Worm (Caenorhabditis elegans) whole organism, midembryonic: ENCODE data around the gene T04H1.5.

Experiments used
- T22C8.4 ChIP-seq: fragments of 200-800 bp; sonication (Bioruptor generic); IDR thresholded peaks from 2 replicates; pipeline ENCODE4 v1.3.6; 2022; ENCODE audit warnings: missing genetic modification characterization, missing compliant biosample characterization
- cog-1 ChIP-seq: sonication (generic microtip); optimal IDR thresholded peaks from 2 replicates; lab custom pipeline; 2016; ENCODE audit warnings: missing genetic modification characterization, missing compliant biosample characterization
- flt-1 ChIP-seq: fragments of 200-800 bp; sonication (Bioruptor generic); IDR thresholded peaks from 2 replicates; pipeline ENCODE4 v1.3.6; 2022; ENCODE audit warnings: missing genetic modification characterization, missing compliant biosample characterization
- klf-2 ChIP-seq: fragments of 200-800 bp; sonication (Bioruptor generic); conservative IDR thresholded peaks from 2 replicates; pipeline ENCODE4 v1.3.6; 2022; ENCODE audit warnings: missing genetic modification reagents, missing genetic modification characterization, missing compliant biosample characterization
- med-1 ChIP-seq: sonication (generic microtip); optimal IDR thresholded peaks from 2 replicates; lab custom pipeline; 2017; ENCODE audit warnings: missing genetic modification characterization, mild to moderate bottlenecking, missing compliant biosample characterization, antibody characterized with exemption, missing genetic modification reagents; ENCODE audit not compliant: insufficient read depth
- ref-1 ChIP-seq: fragments of 200-800 bp; sonication (Bioruptor generic); conservative IDR thresholded peaks from 2 replicates; pipeline ENCODE4 v1.3.6; 2022; ENCODE audit warnings: missing genetic modification reagents, missing genetic modification characterization, missing compliant biosample characterization
- tab-1 ChIP-seq: fragments of 200-800 bp; sonication (Bioruptor generic); IDR thresholded peaks from 2 replicates; pipeline ENCODE4 v1.3.6; 2022; ENCODE audit warnings: missing genetic modification characterization, missing compliant biosample characterization
- ztf-23 ChIP-seq: fragments of 200-800 bp; sonication (Bioruptor generic); IDR thresholded peaks from 2 replicates; pipeline ENCODE4 v1.3.6; 2022; ENCODE audit warnings: missing genetic modification reagents, missing genetic modification characterization, missing compliant biosample characterization
- ztf-29 ChIP-seq: fragments of 200-800 bp; sonication (Bioruptor generic); IDR thresholded peaks from 2 replicates; pipeline ENCODE4 v1.3.6; 2022; ENCODE audit warnings: missing genetic modification reagents, missing genetic modification characterization, missing compliant biosample characterization

The T04H1.5 gene

DNA sequence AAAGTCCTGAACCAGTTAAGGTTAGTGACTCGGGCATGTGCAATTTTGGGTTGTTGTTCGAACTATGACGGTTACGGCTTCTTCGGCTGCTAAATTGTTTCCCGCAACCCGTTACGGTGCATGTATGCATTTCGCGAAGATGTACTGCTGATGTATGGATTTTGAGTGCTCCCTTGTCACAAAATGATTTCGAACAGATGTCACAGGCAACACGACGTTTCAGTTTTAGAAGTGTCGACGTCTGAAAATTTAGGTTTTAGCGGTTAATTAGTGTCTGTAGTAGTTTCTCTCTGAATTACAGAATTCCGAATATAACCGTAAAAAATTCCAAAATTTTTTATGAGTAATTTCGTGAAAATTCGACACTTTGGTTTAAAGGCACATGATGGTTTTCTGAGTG lies 24.6 kb downstream of the T04H1.5 start:
- no peak for TF ChIP-seq T22C8.4
- TF ChIP-seq med-1 (GFP tag; lab: Kevin White, UChicago) = no peak
- no peak for TF ChIP-seq ztf-29 (GFP tag; lab: Robert Waterston, UW)
- TF ChIP-seq flt-1 (GFP tag; lab: Robert Waterston, UW) = no peak

DNA sequence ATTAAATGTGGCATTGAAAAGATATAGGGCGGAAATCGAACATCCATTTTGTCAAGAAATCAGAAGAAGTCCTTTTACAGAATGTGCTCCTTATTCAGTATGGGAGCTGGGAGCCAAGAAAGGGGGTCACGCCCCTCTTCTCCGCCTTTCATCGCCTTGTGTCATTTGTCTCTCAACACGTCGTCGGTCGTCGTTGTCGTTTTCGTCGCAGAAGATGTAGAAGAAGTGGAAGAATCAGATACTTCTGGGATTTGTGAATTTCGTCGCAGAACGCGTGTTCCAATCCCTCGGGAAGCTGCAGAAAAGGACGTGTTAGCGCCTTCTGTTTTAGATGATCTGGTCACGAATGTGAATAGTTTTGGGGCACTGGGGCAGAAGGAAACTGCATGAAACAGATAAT lies 25.8 kb downstream of the T04H1.5 start, which contains the start of gene bnc-1:
bnc-1 (minus strand) TSS at position 101 of the 400 bp plus-strand sequence.
- TF ChIP-seq ref-1 (GFP tag; lab: Robert Waterston, UW) = no peak
- no peak for TF ChIP-seq klf-2
- TF ChIP-seq flt-1 (GFP tag; lab: Robert Waterston, UW) = no peak
- TF ChIP-seq med-1 (GFP tag; lab: Kevin White, UChicago) = no peak
- no peak for TF ChIP-seq tab-1 (GFP tag; lab: Robert Waterston, UW)
- TF ChIP-seq ztf-23 = no peak
- TF ChIP-seq T22C8.4 = no peak
- TF ChIP-seq ztf-29 (GFP tag; lab: Robert Waterston, UW) = no peak
- TF ChIP-seq cog-1 (tag; lab: Kevin White, UChicago) = no peak

DNA sequence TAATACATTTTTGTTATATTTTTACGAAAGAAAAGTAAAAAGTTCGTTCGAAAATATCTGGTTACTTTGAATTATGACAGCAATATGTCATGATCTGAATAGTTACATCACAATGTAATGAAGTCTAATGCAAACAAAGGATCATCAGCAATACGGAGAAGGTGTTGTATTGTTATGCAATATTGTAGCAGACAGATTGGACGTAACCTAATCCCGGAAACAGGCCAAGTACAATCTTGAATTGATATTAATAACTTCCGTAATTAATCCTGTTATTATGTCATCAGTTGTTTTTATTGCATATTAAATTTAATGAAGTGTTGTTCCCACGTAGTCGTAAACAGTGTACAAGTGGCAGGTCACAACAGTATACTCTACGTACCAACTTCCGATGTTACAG lies 30.4 kb downstream of the T04H1.5 start:
- TF ChIP-seq ztf-29 (GFP tag; lab: Robert Waterston, UW) = no peak

DNA sequence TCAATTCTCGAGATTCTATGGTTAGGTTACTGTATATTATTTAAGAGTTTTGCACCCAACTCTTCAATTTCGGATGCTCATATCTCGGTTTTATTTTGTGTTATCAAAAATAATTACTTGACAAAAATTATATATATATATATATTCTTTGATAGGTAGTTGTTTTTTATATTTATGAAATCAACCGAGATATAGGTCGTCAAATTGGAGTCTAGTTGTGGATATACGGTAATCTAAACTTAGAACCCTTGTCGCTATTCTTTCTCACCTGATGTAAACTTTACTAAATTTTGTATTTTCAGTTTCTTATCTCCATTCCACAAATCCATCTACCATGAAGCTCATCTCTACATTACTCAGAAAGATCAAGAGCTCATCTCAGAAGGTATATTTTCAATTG lies 32.0 kb downstream of the T04H1.5 start, which contains the start of gene F55C5.10:
F55C5.10 (plus strand) TSS at position 301 of the 400 bp plus-strand sequence.
- no peak for TF ChIP-seq ztf-23
- no peak for TF ChIP-seq T22C8.4

DNA sequence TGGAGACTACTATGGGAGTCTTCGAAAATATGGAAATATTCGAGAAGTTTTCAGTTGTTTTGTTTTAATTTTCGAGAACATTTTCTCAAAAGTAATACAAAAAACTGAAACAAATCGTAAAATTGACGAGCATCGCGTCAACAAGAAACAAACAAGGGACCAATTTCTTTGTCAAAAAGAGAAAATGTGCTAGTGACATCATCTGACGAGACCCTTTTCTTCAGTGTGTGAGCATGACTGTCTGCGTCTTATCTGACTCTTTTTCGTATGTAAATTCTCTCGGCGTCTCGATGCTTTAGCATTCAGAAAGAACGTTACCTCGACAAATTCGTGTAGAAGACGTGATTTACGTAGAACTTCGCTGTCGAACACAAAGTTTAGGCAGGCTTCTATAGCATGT lies 36.5 kb downstream of the T04H1.5 start:
- TF ChIP-seq ztf-29 (GFP tag; lab: Robert Waterston, UW) (no peak), ref-1 (GFP tag; lab: Robert Waterston, UW) (no peak), flt-1 (GFP tag; lab: Robert Waterston, UW) (no peak), ztf-23 (no peak), T22C8.4 (no peak)

DNA sequence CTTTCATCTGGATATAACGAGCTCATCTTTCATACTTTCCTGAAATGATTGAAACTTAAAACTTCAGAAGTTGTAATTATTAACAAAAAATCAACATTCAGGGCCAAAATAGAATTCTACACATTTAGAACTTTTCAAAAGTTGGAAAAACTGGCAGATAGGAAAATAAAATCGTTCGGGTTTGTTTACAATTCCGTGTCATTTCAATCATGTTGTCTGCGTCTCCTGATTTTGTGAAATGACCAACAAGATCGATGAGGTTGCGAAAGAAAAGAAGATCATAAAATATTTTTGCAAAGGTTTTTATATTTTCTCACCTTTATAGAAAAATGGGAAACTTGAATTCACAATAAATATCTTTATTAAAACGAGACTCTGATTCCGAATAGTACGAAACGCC lies 37.4 kb downstream of the T04H1.5 start, which contains the start of gene rskd-1:
rskd-1 (minus strand) TSS at position 39 of the 400 bp plus-strand sequence.
- TF ChIP-seq ztf-23 (no peak), ztf-29 (GFP tag; lab: Robert Waterston, UW) (no peak), med-1 (GFP tag; lab: Kevin White, UChicago) (no peak), klf-2 (no peak), ref-1 (GFP tag; lab: Robert Waterston, UW) (no peak), cog-1 (tag; lab: Kevin White, UChicago) (no peak)

DNA sequence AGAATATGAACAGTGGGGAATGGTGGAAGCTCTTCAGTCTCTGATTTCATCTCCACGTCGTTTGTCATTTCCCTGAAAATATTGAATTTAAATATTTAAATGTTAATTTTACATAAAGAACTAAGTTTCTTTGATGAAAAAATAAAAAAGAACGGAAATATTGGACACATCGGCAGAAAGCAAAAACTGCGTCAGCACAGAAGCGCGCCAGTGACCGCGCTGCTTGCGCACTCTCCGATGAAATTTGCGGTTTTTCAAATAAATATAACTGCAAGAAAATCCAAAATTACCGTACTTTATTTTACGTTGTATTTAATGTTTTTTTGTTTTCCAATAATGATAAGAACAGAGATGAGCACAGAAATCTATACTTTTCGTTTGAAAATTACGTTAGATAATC lies 40.4 kb downstream of the T04H1.5 start, which contains the start of the genes srpa-68 and srh-16:
srpa-68 (minus strand) TSS at position 72 of the 400 bp plus-strand sequence.
srh-16 (plus strand) TSS at position 275 of the 400 bp plus-strand sequence.
- no peak for TF ChIP-seq T22C8.4
- TF ChIP-seq klf-2 = 0 out of 2 replicates have a peak, but pooled peaks have one; percentile 48
- peak; percentile 49 for TF ChIP-seq med-1 (GFP tag; lab: Kevin White, UChicago)
- peak; percentile 79 for TF ChIP-seq cog-1 (tag; lab: Kevin White, UChicago)
- TF ChIP-seq ztf-29 (GFP tag; lab: Robert Waterston, UW) = 0 out of 2 replicates have a peak, but pooled peaks have one; percentile 19
- no peak for TF ChIP-seq ref-1 (GFP tag; lab: Robert Waterston, UW)
- peak; percentile 67; the same call in 1 of the 2 replicates for TF ChIP-seq tab-1 (GFP tag; lab: Robert Waterston, UW)
- peak; percentile 87 for TF ChIP-seq flt-1 (GFP tag; lab: Robert Waterston, UW)
- peak; percentile 83 for TF ChIP-seq ztf-23

DNA sequence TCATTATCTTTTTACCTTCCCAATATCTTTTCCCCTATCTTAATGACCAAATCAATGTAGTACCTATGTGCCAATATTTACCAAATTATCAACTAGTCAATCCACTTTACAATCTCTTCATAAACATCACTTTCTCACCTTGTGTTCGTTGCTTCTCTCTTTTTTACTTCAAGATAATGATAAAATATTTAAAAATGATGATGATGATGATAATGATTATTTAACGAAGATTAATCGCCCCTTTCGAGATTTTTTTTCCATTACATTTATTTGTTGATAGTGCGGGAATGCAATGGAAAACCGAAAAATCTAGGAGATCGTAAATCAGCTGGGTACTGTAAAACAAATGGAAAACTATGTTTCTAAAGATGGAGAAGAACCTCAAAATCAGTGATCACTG lies 43.0 kb downstream of the T04H1.5 start:
- TF ChIP-seq T22C8.4 = no peak
- no peak for TF ChIP-seq tab-1 (GFP tag; lab: Robert Waterston, UW)
- TF ChIP-seq med-1 (GFP tag; lab: Kevin White, UChicago) = no peak
- TF ChIP-seq flt-1 (GFP tag; lab: Robert Waterston, UW) = no peak
- no peak for TF ChIP-seq ztf-23
- no peak for TF ChIP-seq ref-1 (GFP tag; lab: Robert Waterston, UW)
- TF ChIP-seq klf-2 = no peak
- TF ChIP-seq ztf-29 (GFP tag; lab: Robert Waterston, UW) = no peak
- no peak for TF ChIP-seq cog-1 (tag; lab: Kevin White, UChicago)

DNA sequence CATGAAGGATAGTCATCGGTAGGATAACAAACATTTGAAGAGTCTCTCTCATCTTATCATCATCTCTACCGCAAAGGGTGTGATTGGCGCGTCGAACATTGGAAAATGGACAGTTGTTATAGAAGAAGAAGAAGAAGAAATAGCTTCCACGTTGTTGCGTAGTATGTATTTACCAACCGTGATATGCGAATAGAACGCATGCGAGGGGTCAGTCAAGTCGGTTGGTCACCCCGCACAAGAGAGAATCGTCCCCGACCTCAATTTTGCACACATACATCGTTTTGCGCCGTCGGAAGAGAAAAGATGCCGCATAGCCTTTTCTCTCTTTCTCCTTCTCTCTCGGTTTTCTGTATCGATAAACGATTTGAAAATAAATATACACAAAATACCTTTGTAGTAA lies 43.9 kb downstream of the T04H1.5 start:
- TF ChIP-seq cog-1 (tag; lab: Kevin White, UChicago) (no peak), T22C8.4 (no peak), med-1 (GFP tag; lab: Kevin White, UChicago) (no peak), klf-2 (no peak), tab-1 (GFP tag; lab: Robert Waterston, UW) (no peak), ztf-29 (GFP tag; lab: Robert Waterston, UW) (no peak), flt-1 (GFP tag; lab: Robert Waterston, UW) (no peak)

DNA sequence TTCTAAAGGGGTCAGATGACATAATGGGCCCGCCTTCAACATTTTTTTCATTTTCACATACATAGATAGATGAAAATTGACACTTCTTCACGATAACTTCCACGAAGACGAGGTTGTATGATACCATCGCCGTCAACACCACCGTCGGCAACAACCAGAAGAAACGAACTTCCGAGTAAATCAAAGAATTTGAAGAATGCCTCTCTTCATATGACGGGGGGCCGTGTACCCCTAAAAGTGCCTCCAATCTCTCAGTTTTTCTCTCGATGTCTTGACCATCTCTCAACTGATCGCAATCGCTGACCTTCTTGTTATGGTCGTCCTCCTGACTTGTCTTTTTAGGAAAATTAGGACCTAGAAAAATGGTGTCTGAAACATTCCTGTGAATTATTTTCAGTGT lies 44.4 kb downstream of the T04H1.5 start:
- no peak for TF ChIP-seq ztf-23
- TF ChIP-seq ztf-29 (GFP tag; lab: Robert Waterston, UW) = no peak
- no peak for TF ChIP-seq flt-1 (GFP tag; lab: Robert Waterston, UW)
- no peak for TF ChIP-seq med-1 (GFP tag; lab: Kevin White, UChicago)
- TF ChIP-seq tab-1 (GFP tag; lab: Robert Waterston, UW) = no peak
- TF ChIP-seq klf-2 = no peak
- TF ChIP-seq cog-1 (tag; lab: Kevin White, UChicago) = no peak
- no peak for TF ChIP-seq ref-1 (GFP tag; lab: Robert Waterston, UW)
- TF ChIP-seq T22C8.4 = no peak

DNA sequence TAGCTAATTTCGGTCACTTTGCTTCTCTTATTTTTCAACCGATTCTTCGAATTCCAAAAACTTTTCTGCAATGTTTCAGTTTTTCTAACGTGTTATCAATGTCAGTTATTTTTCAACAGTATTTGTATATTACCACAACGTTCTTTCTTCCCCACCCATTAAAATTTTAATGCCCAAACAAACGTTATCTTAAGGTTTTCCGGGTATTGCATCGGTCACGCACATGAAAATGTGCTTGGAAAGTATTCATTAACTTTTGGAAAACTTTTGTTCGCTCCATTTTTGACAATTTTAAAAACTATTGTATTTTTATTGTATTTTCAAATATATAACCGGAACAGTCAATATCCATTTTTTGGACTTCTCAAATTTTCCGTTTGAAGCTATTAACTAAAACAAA lies 45.0 kb downstream of the T04H1.5 start:
- no peak for TF ChIP-seq T22C8.4
- TF ChIP-seq ref-1 (GFP tag; lab: Robert Waterston, UW) = no peak
- TF ChIP-seq ztf-23 = no peak
- TF ChIP-seq klf-2 = no peak
- no peak for TF ChIP-seq med-1 (GFP tag; lab: Kevin White, UChicago)
- no peak for TF ChIP-seq flt-1 (GFP tag; lab: Robert Waterston, UW)
- TF ChIP-seq ztf-29 (GFP tag; lab: Robert Waterston, UW) = no peak
- TF ChIP-seq cog-1 (tag; lab: Kevin White, UChicago) = no peak
- TF ChIP-seq tab-1 (GFP tag; lab: Robert Waterston, UW) = no peak
